Fruit fly (Drosophila melanogaster) Kc167 (cell line): ENCODE measurements around the gene SLIRP2.

Experiments
- Myc ChIP-seq: fragments of >200 bp; optimal IDR thresholded peaks from 2 replicates; lab custom pipeline; 2017; ENCODE audit warnings: missing external identifiers
- Sin3A ChIP-seq: fragments of >200 bp; optimal IDR thresholded peaks from 2 replicates; lab custom pipeline; 2018; ENCODE audit warnings: missing external identifiers
- h ChIP-seq: fragments of >200 bp; optimal IDR thresholded peaks from 3 replicates; lab custom pipeline; 2018; ENCODE audit warnings: missing external identifiers
- insv ChIP-seq: fragments of >200 bp; optimal IDR thresholded peaks from 3 replicates; lab custom pipeline; 2018; ENCODE audit warnings: missing external identifiers
- psq ChIP-seq: fragments of >200 bp; optimal IDR thresholded peaks from 2 replicates; lab custom pipeline; 2017; ENCODE audit warnings: missing external identifiers
- ttk ChIP-seq: sonication (Bioruptor generic); optimal IDR thresholded peaks from 2 replicates; lab custom pipeline; 2017; ENCODE audit warnings: missing external identifiers

DNA sequence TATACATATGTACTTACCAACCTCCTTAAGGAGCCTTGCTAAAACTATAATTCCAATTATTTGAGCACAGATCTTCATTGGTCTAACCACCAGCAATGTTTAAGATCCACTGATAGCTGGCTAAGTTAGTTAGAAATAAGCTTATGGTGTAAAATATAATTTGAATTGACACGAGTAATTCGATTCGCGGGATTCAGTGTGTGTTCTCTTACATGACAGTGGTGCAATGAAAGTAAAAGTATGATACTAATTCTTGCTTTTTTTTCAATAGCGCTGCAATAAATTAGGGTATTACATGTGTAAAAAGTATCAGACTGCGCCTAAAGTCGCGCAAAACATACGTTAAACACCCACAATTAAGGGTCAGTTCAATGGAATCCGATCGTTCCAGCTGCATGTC, 29.1 kb downstream of the SLIRP2 start, which contains the start of gene CG33325:
- TF ChIP-seq psq (lab: Kevin White, UChicago), result no peak
- TF ChIP-seq insv, result no peak
- no peak for TF ChIP-seq ttk (lab: Kevin White, UChicago)
- TF ChIP-seq h, result no peak
- TF ChIP-seq Myc, result no peak
- TF ChIP-seq Sin3A, result no peak
